Worm (Caenorhabditis elegans) whole organism, young adult: ENCODE measurements around the gene srxa-18.
"Not testable (repeated sequence)": the region's sequence is repeated elsewhere in the genome, so short reads cannot be mapped to it uniquely, and the experiment has no call there.

ENCODE experiments used
- egl-44 ChIP-seq: fragments of 200-800 bp; sonication (Bioruptor generic); IDR thresholded peaks from 2 replicates; pipeline ENCODE4 v1.3.6; 2022; ENCODE audit warnings: missing genetic modification reagents, missing genetic modification characterization, missing compliant biosample characterization
- nfyb-1 ChIP-seq: fragments of 200-800 bp; sonication (Bioruptor generic); IDR thresholded peaks from 2 replicates; pipeline ENCODE4 v1.3.6; 2022; ENCODE audit warnings: missing genetic modification reagents, missing genetic modification characterization, missing compliant biosample characterization
- rec-8 ChIP-seq, 2 experiments: sonication (generic microtip); optimal IDR thresholded peaks; 2 replicates each; lab custom pipeline; 2016; ENCODE audit warnings: mild to moderate bottlenecking in 2 of 2, missing genetic modification characterization in 2 of 2, missing genetic modification reagents in 2 of 2, missing genotype in 2 of 2, missing biosample characterization in 1 of 2, missing compliant biosample characterization in 1 of 2, moderate library complexity in 1 of 2
- snpc-4 ChIP-seq, 5 experiments: fragments of 150-350 bp in 1 of 5; sonication (generic microtip) in 4 of 5; optimal IDR thresholded peaks; 2 replicates each; lab custom pipeline; 2014 to 2018; ENCODE audit warnings: missing genetic modification characterization in 5 of 5, missing biosample characterization in 3 of 5, antibody characterized with exemption in 2 of 5, mild to moderate bottlenecking in 2 of 5, missing compliant biosample characterization in 2 of 5, missing genotype in 2 of 5, moderate library complexity in 2 of 5, missing genetic modification reagents in 1 of 5
- unc-130 ChIP-seq: sonication (generic microtip); optimal IDR thresholded peaks from 2 replicates; lab custom pipeline; 2016; ENCODE audit warnings: missing genetic modification reagents, missing genetic modification characterization, missing compliant biosample characterization
- unc-62 ChIP-seq: fragments of 150-350 bp; optimal IDR thresholded peaks from 2 replicates; lab custom pipeline; 2014; ENCODE audit warnings: missing biosample characterization, missing genetic modification reagents, missing genetic modification characterization

ce11 chrV:10138582-10138981 lies 17.8 kb upstream of the srxa-18 start:
- not testable (repeated sequence) for TF ChIP-seq nfyb-1 (GFP tag; lab: Robert Waterston, UW); unc-130 (GFP tag; lab: Kevin White, UChicago); rec-8 (tag; optimal IDR thresholded peaks at IDR 0.05; lab: Kevin White, UChicago); egl-44 (GFP tag; lab: Robert Waterston, UW); unc-62 (GFP tag; lab: Kevin White, UChicago); snpc-4 (GFP tag; optimal IDR thresholded peaks at IDR 0.05; lab: Kevin White, UChicago); snpc-4 (tag; optimal IDR thresholded peaks at IDR 0.05; lab: Kevin White, UChicago)
